Worm (Caenorhabditis elegans): ENCODE results near the gene cest-32.

ce11 chrV:5273770-5274169 lies 40.1 kb upstream of the cest-32 start, which contains the start of gene natc-2:
- TF ChIP-seq dmd-4 (tag; optimal IDR thresholded peaks at IDR 0.05; ENCODE audit: borderline replicate concordance) = no peak
- no peak for TF ChIP-seq tbx-2 (tag; optimal IDR thresholded peaks at IDR 0.05)
- no peak for TF ChIP-seq nhr-11 (tag; optimal IDR thresholded peaks at IDR 0.05)
- TF ChIP-seq mec-3 (tag; optimal IDR thresholded peaks at IDR 0.05; ENCODE audit: borderline replicate concordance) = no peak
- no peak for TF ChIP-seq nfya-1 (tag; optimal IDR thresholded peaks at IDR 0.05)
- TF ChIP-seq nhr-232 (tag; optimal IDR thresholded peaks at IDR 0.05) = no peak
- TF ChIP-seq rnt-1 (tag; optimal IDR thresholded peaks at IDR 0.05) = no peak
- TF ChIP-seq ama-1 (optimal IDR thresholded peaks at IDR 0.05) = no peak
- TF ChIP-seq ceh-6 (GFP tag; optimal IDR thresholded peaks at IDR 0.05) = no peak
- no peak for TF ChIP-seq pha-4 (tag; optimal IDR thresholded peaks at IDR 0.05)
- TF ChIP-seq tbx-7 (tag; optimal IDR thresholded peaks at IDR 0.05) = no peak
- TF ChIP-seq ceh-9 (tag; optimal IDR thresholded peaks at IDR 0.05) = no peak

Data from whole organism, late embryonic.